Worm (Caenorhabditis elegans) whole organism, L3 larva: ENCODE measurements around the gene vab-19.

ENCODE experiments used
- ZK546.5 ChIP-seq: sonication (generic microtip); optimal IDR thresholded peaks from 2 replicates; lab custom pipeline; 2017; ENCODE audit warnings: missing biosample characterization, missing genetic modification characterization
- aly-2 ChIP-seq: fragments of 150-350 bp; optimal IDR thresholded peaks from 2 replicates; lab custom pipeline; 2014; ENCODE audit warnings: missing biosample characterization, missing genetic modification characterization
- ceh-16 ChIP-seq: sonication (generic microtip); optimal IDR thresholded peaks from 2 replicates; lab custom pipeline; 2017; ENCODE audit warnings: missing biosample characterization, missing genetic modification characterization
- ceh-28 ChIP-seq: fragments of 150-350 bp; optimal IDR thresholded peaks from 2 replicates; lab custom pipeline; 2014; ENCODE audit warnings: missing biosample characterization, missing genetic modification reagents, missing genetic modification characterization
- ceh-82 ChIP-seq: fragments of 150-350 bp; optimal IDR thresholded peaks from 2 replicates; lab custom pipeline; 2014; ENCODE audit warnings: missing biosample characterization, missing genetic modification characterization
- ceh-9 ChIP-seq: sonication (generic microtip); optimal IDR thresholded peaks from 2 replicates; lab custom pipeline; 2018; ENCODE audit warnings: missing biosample characterization, missing genetic modification characterization
- daf-12 ChIP-seq: fragments of 150-350 bp; optimal IDR thresholded peaks from 2 replicates; lab custom pipeline; 2014; ENCODE audit warnings: missing biosample characterization, missing genetic modification reagents, missing genetic modification characterization
- egl-5 ChIP-seq: fragments of 150-350 bp; optimal IDR thresholded peaks from 2 replicates; lab custom pipeline; 2017; ENCODE audit warnings: missing biosample characterization, missing genetic modification reagents, missing genetic modification characterization, inconsistent platforms
- elt-1 ChIP-seq: fragments of 150-350 bp; optimal IDR thresholded peaks from 2 replicates; lab custom pipeline; 2014; ENCODE audit warnings: missing biosample characterization, missing genetic modification characterization
- eor-1 ChIP-seq, 2 experiments: fragments of 150-350 bp; optimal IDR thresholded peaks; 2 replicates each; lab custom pipeline; 2014 to 2018; ENCODE audit warnings: missing biosample characterization in 2 of 2, missing genetic modification characterization in 2 of 2
- fkh-10 ChIP-seq: sonication (generic microtip); optimal IDR thresholded peaks from 2 replicates; lab custom pipeline; 2017; ENCODE audit warnings: missing biosample characterization, missing genetic modification reagents, missing genetic modification characterization
- fkh-2 ChIP-seq: fragments of 150-350 bp; optimal IDR thresholded peaks from 2 replicates; lab custom pipeline; 2014; ENCODE audit warnings: missing biosample characterization, missing genetic modification reagents, missing genetic modification characterization
- fos-1 ChIP-seq: fragments of 150-350 bp; optimal IDR thresholded peaks from 2 replicates; lab custom pipeline; 2014; ENCODE audit warnings: missing biosample characterization, missing genetic modification characterization
- hmg-11 ChIP-seq: sonication (generic microtip); optimal IDR thresholded peaks from 2 replicates; lab custom pipeline; 2016; ENCODE audit warnings: missing genetic modification characterization, missing compliant biosample characterization
- jun-1 ChIP-seq: fragments of 150-350 bp; optimal IDR thresholded peaks from 2 replicates; lab custom pipeline; 2014; ENCODE audit warnings: missing biosample characterization, missing genetic modification reagents, missing genetic modification characterization
- lin-15B ChIP-seq: fragments of 150-350 bp; optimal IDR thresholded peaks from 2 replicates; lab custom pipeline; 2014; ENCODE audit warnings: missing biosample characterization, missing genetic modification characterization
- lin-39 ChIP-seq: fragments of 150-350 bp; optimal IDR thresholded peaks from 2 replicates; lab custom pipeline; 2018; ENCODE audit warnings: missing biosample characterization, missing genetic modification reagents, missing genetic modification characterization
- lsy-12 ChIP-seq: sonication (generic microtip); optimal IDR thresholded peaks from 2 replicates; lab custom pipeline; 2016; ENCODE audit warnings: mild to moderate bottlenecking, missing genetic modification characterization, missing compliant biosample characterization
- mdl-1 ChIP-seq: fragments of 150-350 bp; optimal IDR thresholded peaks from 2 replicates; lab custom pipeline; 2014; ENCODE audit warnings: missing biosample characterization, missing genetic modification characterization
- nfya-1 ChIP-seq: sonication (generic microtip); optimal IDR thresholded peaks from 2 replicates; lab custom pipeline; 2017; ENCODE audit warnings: missing genetic modification characterization, mild to moderate bottlenecking, missing compliant biosample characterization, antibody characterized with exemption, moderate library complexity; ENCODE audit not compliant: insufficient read depth
- nhr-11 ChIP-seq: fragments of 150-350 bp; optimal IDR thresholded peaks from 2 replicates; lab custom pipeline; 2014; ENCODE audit warnings: missing biosample characterization, missing genetic modification characterization
- nhr-237 ChIP-seq: fragments of 150-350 bp; optimal IDR thresholded peaks from 2 replicates; lab custom pipeline; 2014; ENCODE audit warnings: missing biosample characterization, missing genetic modification characterization
- nhr-28 ChIP-seq: fragments of 150-350 bp; optimal IDR thresholded peaks from 2 replicates; lab custom pipeline; 2014; ENCODE audit warnings: missing biosample characterization, missing genetic modification characterization
- nhr-43 ChIP-seq: sonication (generic microtip); optimal IDR thresholded peaks from 2 replicates; lab custom pipeline; 2016; ENCODE audit warnings: mild to moderate bottlenecking, missing genetic modification characterization, missing compliant biosample characterization; ENCODE audit not compliant: poor library complexity, severe bottlenecking
- nhr-67 ChIP-seq: fragments of 150-350 bp; optimal IDR thresholded peaks from 2 replicates; lab custom pipeline; 2014; ENCODE audit warnings: missing biosample characterization, missing genetic modification characterization
- nhr-76 ChIP-seq: fragments of 150-350 bp; sonication (generic microtip); optimal IDR thresholded peaks from 5 replicates; lab custom pipeline; 2014; ENCODE audit warnings: missing biosample characterization, missing genetic modification characterization
- nhr-77 ChIP-seq: fragments of 150-350 bp; optimal IDR thresholded peaks from 2 replicates; lab custom pipeline; 2014; ENCODE audit warnings: missing biosample characterization, missing genetic modification characterization
- sea-2 ChIP-seq: fragments of 150-350 bp; sonication (generic microtip); optimal IDR thresholded peaks from 4 replicates; lab custom pipeline; 2014; ENCODE audit warnings: missing biosample characterization, missing genetic modification reagents, missing genetic modification characterization
- skn-1 ChIP-seq: fragments of 150-350 bp; optimal IDR thresholded peaks from 2 replicates; lab custom pipeline; 2014; ENCODE audit warnings: missing biosample characterization, missing genetic modification characterization
- snpc-4 ChIP-seq: fragments of 150-350 bp; optimal IDR thresholded peaks from 2 replicates; lab custom pipeline; 2014; ENCODE audit warnings: missing biosample characterization, missing genetic modification characterization
- tbx-2 ChIP-seq: sonication (generic microtip); optimal IDR thresholded peaks from 2 replicates; lab custom pipeline; 2016; ENCODE audit warnings: mild to moderate bottlenecking, missing genetic modification characterization, missing compliant biosample characterization
- unc-39 ChIP-seq: sonication (generic microtip); optimal IDR thresholded peaks from 4 replicates; lab custom pipeline; 2017; ENCODE audit warnings: missing biosample characterization, missing genetic modification characterization
- unc-62 ChIP-seq: fragments of 150-350 bp; sonication (generic microtip); optimal IDR thresholded peaks from 4 replicates; lab custom pipeline; 2014; ENCODE audit warnings: missing biosample characterization, missing genetic modification reagents, missing genetic modification characterization
- zag-1 ChIP-seq: fragments of 150-350 bp; optimal IDR thresholded peaks from 2 replicates; lab custom pipeline; 2014; ENCODE audit warnings: missing biosample characterization, missing genetic modification characterization
- ztf-4 ChIP-seq: fragments of 150-350 bp; optimal IDR thresholded peaks from 2 replicates; lab custom pipeline; 2014; ENCODE audit warnings: missing biosample characterization, missing genetic modification characterization

The vab-19 gene

DNA sequence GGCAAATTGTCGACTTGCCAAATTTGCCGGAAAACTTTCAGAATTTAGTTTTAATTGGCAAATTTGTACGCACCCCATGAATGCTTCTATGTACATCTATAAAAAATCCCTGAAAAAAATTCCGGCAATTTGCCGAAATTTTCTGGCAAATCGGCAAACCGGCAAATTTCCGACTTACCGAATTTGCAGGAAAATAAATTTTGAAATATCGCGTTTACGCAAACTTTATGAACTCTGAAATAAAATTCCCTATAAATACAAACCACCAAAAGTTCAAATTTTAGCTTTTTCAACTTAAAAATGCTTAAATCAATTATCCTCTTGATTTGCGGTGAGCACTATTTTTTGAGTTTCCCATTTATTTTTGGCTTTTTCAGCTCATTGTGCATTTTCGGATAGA, 37.0 kb downstream of the vab-19 start, which contains the start of gene F53G2.3:
F53G2.3 (plus strand) TSS at position 301 of the 400 bp plus-strand sequence.
- TF ChIP-seq ceh-16 (no peak), eor-1 (tag; optimal IDR thresholded peaks at IDR 0.05; lab: Kevin White, UChicago) (no peak), unc-39 (no peak), fos-1 (tag; lab: Kevin White, UChicago) (no peak), elt-1 (tag; lab: Kevin White, UChicago) (no peak), unc-62 (GFP tag; lab: Kevin White, UChicago) (no peak), snpc-4 (tag; lab: Kevin White, UChicago) (no peak), hmg-11 (tag; lab: Kevin White, UChicago) (no peak), nhr-76 (tag; lab: Kevin White, UChicago) (no peak), skn-1 (tag; lab: Kevin White, UChicago) (no peak), ZK546.5 (tag; lab: Kevin White, UChicago) (no peak), fkh-2 (tag; lab: Kevin White, UChicago) (no peak), egl-5 (tag; lab: Kevin White, UChicago) (no peak), sea-2 (GFP tag; lab: Kevin White, UChicago) (no peak), nfya-1 (tag; lab: Kevin White, UChicago) (no peak), nhr-77 (no peak)

DNA sequence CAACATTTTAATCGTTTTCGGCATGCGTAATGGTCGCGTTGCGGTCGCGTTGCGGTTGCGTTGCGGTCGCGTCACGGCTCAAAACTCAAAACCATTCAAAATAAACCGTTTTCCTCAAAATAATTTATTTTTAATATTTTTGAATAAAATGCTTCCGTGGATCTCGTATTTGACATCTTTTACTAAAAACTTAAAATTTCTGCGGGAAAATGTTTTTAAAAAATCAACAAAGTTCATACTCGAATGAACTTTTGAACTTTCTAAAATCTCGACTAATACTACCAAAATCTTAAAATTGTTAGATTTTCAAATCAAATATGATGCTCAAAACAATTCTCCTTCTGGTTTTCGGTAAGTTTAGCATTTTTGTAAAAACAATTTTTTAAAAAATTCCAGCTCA, 38.5 kb downstream of the vab-19 start, which contains the start of gene F53G2.2:
F53G2.2 (plus strand) TSS at position 301 of the 400 bp plus-strand sequence.
- no peak for TF ChIP-seq fkh-2 (tag; lab: Kevin White, UChicago)
- TF ChIP-seq eor-1 (tag; optimal IDR thresholded peaks at IDR 0.05; lab: Kevin White, UChicago): no peak
- no peak for TF ChIP-seq ceh-16
- TF ChIP-seq lin-39 (tag; lab: Kevin White, UChicago): no peak
- no peak for TF ChIP-seq skn-1 (tag; lab: Kevin White, UChicago)
- no peak for TF ChIP-seq nhr-77
- no peak for TF ChIP-seq unc-39
- no peak for TF ChIP-seq ceh-28 (tag; lab: Kevin White, UChicago)
- no peak for TF ChIP-seq zag-1 (tag; lab: Kevin White, UChicago)
- TF ChIP-seq jun-1: no peak
- no peak for TF ChIP-seq fkh-10
- TF ChIP-seq ztf-4 (tag; lab: Kevin White, UChicago): no peak
- TF ChIP-seq tbx-2: no peak

DNA sequence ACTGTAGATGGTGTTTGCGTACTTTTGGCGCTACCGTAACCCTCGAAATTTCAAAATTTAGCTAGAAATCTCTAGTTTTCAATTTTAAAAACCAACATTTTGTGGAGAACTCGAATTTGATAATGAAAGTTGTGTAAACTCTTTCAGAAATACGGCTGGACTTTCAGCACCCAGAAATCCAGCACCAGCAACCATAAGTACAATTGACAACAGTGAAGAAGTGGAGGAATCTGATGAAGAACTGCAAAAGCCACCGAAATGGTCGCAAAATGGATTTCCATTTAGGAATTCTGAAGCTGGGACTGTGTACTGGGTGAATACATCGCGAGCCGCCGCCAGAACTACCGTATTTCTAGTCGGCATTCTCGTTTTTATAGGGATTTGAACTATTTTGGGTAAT, 40.4 kb downstream of the vab-19 start, which contains the start of gene F53G2.13:
F53G2.13 (plus strand) TSS at position 301 of the 400 bp plus-strand sequence.
- no peak for TF ChIP-seq eor-1 (tag; optimal IDR thresholded peaks at IDR 0.05; lab: Kevin White, UChicago)
- TF ChIP-seq nhr-28 (tag; lab: Kevin White, UChicago): no peak
- no peak for TF ChIP-seq mdl-1 (tag; lab: Kevin White, UChicago)
- TF ChIP-seq daf-12 (tag; lab: Kevin White, UChicago): no peak
- TF ChIP-seq ceh-28 (tag; lab: Kevin White, UChicago): no peak
- TF ChIP-seq snpc-4 (tag; lab: Kevin White, UChicago): no peak
- no peak for TF ChIP-seq lin-15B (tag; lab: Kevin White, UChicago)
- TF ChIP-seq skn-1 (tag; lab: Kevin White, UChicago): no peak
- TF ChIP-seq nhr-76 (tag; lab: Kevin White, UChicago): no peak
- no peak for TF ChIP-seq lsy-12
- no peak for TF ChIP-seq egl-5 (tag; lab: Kevin White, UChicago)
- TF ChIP-seq nhr-11 (tag; lab: Kevin White, UChicago): no peak
- no peak for TF ChIP-seq ceh-9 (tag; lab: Kevin White, UChicago)
- TF ChIP-seq ceh-82 (tag; lab: Kevin White, UChicago): no peak
- TF ChIP-seq aly-2 (tag; lab: Kevin White, UChicago): no peak

DNA sequence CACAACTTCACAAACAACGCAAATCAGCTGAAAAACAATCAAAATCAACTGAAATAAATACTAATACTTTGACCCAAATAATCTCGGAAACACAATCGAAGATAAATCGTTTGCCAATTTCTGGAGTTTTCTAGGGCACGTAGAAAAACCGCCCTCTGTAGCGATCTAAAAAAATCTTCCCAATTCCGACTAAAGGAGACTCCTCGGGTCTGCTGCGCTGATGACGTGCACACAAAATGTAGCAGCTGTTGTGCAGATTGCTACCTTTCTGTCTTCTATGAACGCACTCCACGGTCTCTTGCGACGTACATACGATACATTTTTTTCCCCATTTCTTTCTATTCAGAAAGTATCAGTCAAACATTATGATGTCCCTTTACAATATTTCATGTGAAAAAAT, 45.3 kb downstream of the vab-19 start, which contains the start of gene F53G2.1:
F53G2.1 (plus strand) TSS at position 301 of the 400 bp plus-strand sequence.
- no peak for TF ChIP-seq daf-12 (tag; lab: Kevin White, UChicago)
- TF ChIP-seq nhr-43: no peak
- TF ChIP-seq nhr-237 (tag; lab: Kevin White, UChicago): no peak
- no peak for TF ChIP-seq sea-2 (GFP tag; lab: Kevin White, UChicago)
- no peak for TF ChIP-seq aly-2 (tag; lab: Kevin White, UChicago)
- no peak for TF ChIP-seq nhr-67 (tag; lab: Kevin White, UChicago)
- TF ChIP-seq ceh-9 (tag; lab: Kevin White, UChicago): no peak
- TF ChIP-seq lin-15B (tag; lab: Kevin White, UChicago): no peak
- no peak for TF ChIP-seq ztf-4 (tag; lab: Kevin White, UChicago)
